Fruit fly (Drosophila melanogaster) Kc167 (cell line): ENCODE results near the gene CG1309.

Source experiments
- Myc ChIP-seq: fragments of >200 bp; optimal IDR thresholded peaks from 2 replicates; lab custom pipeline; 2017; ENCODE audit warnings: missing external identifiers
- Sin3A ChIP-seq: fragments of >200 bp; optimal IDR thresholded peaks from 2 replicates; lab custom pipeline; 2018; ENCODE audit warnings: missing external identifiers
- h ChIP-seq: fragments of >200 bp; optimal IDR thresholded peaks from 3 replicates; lab custom pipeline; 2018; ENCODE audit warnings: missing external identifiers
- insv ChIP-seq: fragments of >200 bp; optimal IDR thresholded peaks from 3 replicates; lab custom pipeline; 2018; ENCODE audit warnings: missing external identifiers
- psq ChIP-seq: fragments of >200 bp; optimal IDR thresholded peaks from 2 replicates; lab custom pipeline; 2017; ENCODE audit warnings: missing external identifiers
- ttk ChIP-seq: sonication (Bioruptor generic); optimal IDR thresholded peaks from 2 replicates; lab custom pipeline; 2017; ENCODE audit warnings: missing external identifiers

Gene CG1309

DNA sequence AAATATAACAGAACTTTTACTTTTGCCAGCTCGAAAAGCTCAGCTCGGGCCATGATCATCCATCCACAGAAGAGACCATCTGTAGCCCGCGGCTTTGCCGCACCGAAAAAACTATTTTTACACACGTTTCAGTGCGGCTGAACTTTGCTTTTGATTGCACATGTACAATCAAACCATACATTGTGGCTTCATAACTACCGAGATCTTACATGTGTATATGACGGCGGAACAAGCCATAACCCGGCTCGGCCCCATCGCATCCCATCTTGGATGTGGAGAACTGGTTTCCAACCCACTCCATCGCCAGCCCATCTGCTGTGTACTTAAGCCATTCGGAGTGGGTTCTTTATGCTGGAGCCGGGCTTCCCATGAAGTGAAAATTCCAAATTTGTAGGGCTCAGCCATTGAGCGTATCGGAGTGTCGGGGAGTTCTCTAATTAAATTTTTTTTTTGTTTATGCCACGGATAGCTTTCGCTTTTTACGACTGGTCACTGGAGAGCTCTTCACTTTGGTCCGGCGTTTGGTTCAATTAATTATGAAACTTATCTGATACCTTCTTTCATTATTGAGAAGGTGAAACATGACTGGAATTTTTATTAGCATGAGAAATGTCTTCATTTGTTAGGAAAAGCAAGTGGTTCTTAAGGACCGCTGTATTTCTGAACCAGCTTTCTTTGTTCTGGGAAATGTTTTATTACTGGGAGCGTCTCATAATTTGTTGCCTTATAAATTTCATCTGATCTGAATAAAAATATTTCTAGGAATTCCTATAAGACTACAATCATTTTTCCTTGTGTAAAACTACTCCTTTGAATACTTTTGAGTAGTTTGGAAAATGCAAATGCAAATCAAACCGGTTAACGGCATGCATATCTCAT, 12.0 kb downstream of the CG1309 start:
- TF ChIP-seq psq (lab: Kevin White, UChicago) = no peak
- no peak for TF ChIP-seq Myc (lab: Kevin White, UChicago)
- no peak for TF ChIP-seq Sin3A (lab: Kevin White, UChicago)

DNA sequence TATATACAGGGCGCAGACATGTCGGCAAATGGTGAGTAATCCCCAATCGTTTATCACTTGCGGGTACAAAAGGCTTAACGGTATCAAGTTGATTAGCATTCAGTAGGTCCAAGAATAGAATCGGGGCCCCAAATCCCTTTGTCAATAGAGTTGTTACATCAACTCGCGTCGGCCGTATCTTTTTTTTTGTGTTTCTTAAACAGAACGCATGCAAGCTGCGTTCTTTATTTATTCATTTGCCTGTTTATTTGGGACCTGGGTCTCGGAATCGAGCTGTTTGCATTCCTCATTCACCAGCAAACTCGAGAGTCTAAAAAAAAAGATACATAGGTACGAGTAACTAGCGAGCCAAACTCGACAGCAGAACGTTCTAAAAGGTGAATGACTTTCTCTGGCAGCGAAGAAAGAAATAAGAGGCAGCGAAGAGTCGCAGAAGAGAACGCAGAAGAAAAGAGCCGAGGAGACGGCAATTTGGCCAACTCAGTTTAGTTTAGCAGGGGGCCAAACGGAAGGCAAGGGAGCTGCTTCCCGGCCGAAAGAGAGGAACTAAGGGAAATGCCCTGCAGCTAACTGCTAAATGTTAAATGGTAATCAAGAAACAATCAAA, 13.0 kb downstream of the CG1309 start:
- no peak for TF ChIP-seq Myc (lab: Kevin White, UChicago)
- TF ChIP-seq ttk = no peak
- TF ChIP-seq insv = no peak
- TF ChIP-seq Sin3A (lab: Kevin White, UChicago) = no peak
- no peak for TF ChIP-seq h (lab: Kevin White, UChicago)
- no peak for TF ChIP-seq psq (lab: Kevin White, UChicago)

DNA sequence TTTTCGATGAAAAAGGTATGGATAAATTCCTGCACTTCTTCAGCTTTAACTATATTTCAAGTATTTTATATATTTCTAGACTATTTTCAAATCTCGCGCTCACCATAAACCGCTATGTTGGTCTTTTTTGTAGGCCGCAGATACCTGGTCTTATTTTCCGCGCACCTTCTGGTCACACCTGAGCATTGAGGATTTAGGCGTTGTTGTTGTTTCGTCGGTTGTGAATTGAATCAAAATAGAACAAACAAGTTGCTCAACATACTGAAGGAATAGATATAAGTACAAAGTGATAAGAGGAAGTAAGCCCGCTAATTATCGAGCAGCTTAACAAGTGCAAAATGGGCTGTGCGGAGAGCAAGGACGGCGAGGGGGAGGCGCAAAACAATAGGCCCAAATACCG, 18.6 kb downstream of the CG1309 start, which contains the start of gene Ctl1:
Gene Ctl1 (plus strand): TSS at position 167 of the 400 bp plus-strand sequence.
- TF ChIP-seq psq (lab: Kevin White, UChicago) (no peak), ttk (no peak), h (lab: Kevin White, UChicago) (no peak)

DNA sequence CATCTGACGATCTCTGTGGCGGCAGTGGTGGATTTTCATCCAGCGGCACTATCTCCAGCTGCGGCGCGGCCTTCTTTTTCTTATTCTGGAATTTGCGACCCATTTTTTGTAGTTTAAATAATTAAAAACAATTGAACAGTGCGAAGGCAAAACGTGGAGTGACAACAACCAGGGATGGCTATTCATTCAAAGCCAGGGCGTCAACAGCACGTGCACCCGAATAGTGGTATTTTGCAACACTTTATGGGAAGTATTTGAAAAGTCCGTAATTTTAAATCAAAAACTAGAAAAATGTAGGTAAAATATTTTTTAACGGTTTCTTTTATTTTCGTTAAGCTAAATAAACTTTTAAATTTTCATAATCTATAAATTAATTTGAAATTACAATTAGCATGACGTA, 23.4 kb downstream of the CG1309 start, which contains the start of gene CG11583:
Gene CG11583 (minus strand): TSS at position 191 of the 400 bp plus-strand sequence.
- no peak for TF ChIP-seq Sin3A (lab: Kevin White, UChicago)
- no peak for TF ChIP-seq h (lab: Kevin White, UChicago)
- TF ChIP-seq Myc (lab: Kevin White, UChicago) = no peak
- TF ChIP-seq insv = no peak
- no peak for TF ChIP-seq psq (lab: Kevin White, UChicago)
- no peak for TF ChIP-seq ttk

DNA sequence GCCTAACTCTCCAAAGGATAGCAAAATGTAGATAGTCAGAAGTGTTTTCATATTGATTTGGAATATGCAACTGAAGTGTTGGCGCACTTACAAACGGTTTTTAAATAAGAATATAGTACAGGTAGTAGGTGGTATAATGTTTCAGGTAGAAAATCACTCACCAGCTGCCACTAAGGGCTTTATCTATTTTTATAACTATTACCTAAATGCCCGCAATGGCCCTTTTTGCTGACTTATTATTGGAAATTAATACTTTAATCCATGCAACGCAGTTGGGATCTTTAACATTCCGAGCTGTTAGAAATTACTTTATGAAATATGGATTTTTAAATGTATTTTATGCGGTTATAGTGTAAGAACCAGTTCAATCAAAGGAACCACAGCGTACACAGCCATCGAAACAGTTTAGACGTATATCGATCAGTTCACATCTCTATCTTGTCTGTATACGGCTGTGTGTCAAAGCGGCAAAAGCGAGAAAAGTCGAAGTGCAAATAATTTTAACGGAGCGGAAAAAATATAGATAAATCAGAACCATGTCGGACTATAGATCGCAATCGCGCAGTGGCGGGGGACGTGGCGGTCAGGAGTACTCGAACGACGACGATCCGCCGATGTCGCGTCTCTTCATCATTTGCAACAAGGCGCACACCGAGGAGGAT, 24.3 kb downstream of the CG1309 start, which contains the start of the genes srw and CG1316:
Gene srw (minus strand): TSS at position 51 of the 662 bp plus-strand sequence.
Gene CG1316 (plus strand): TSS at position 424 of the 662 bp plus-strand sequence.
- TF ChIP-seq Myc (lab: Kevin White, UChicago) (no peak), h (lab: Kevin White, UChicago) (no peak), insv (no peak)

DNA sequence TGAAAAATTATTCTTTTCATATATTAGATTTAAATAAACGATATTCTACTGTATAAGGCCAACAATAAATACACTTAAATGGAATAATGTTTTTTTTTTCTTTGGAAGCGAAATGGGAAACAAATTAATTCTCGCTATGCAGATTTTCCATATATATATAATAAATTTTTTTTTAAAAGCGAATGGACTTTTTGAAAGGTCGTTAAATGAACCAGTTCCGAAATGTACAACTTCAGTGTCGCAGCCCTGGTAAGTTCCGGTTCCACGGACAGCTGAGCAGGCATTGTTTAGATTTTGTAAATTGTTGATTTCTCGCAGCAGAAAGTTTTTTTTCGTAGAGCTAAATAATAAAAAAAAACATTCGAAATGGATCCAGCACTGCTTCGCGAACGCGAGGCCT, 27.6 kb downstream of the CG1309 start, which contains the start of gene TfIIEbeta:
Gene TfIIEbeta (plus strand): TSS at position 255 of the 400 bp plus-strand sequence.
- TF ChIP-seq Myc (lab: Kevin White, UChicago) (no peak), Sin3A (lab: Kevin White, UChicago) (no peak), ttk (no peak), h (lab: Kevin White, UChicago) (no peak), insv (no peak), psq (lab: Kevin White, UChicago) (no peak)

DNA sequence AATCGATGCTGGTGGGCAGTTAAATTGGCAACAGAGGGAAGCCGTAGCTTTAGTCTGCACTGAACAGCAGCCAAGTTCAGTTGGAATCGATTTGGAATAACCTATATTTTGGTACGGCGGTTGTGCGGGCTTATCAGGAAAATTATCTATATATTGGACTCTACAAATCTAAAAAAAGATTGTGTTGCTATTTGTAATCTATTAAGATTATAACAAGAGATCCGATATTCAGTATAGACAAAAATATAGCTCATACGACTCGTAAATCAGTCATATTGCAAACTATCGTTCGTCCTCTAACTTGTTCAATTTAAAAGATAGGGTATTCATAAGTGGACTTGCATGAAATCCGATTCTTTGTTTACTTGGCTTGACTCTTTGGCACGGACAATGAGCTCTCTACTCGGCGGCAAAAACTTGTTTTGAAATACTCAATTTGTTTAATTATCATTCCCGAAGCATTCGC, 29.4 kb downstream of the CG1309 start, which contains the start of gene Hexo1:
Gene Hexo1 (plus strand): TSS at position 51 of the 466 bp plus-strand sequence.
- TF ChIP-seq ttk (no peak), insv (no peak), Sin3A (lab: Kevin White, UChicago) (no peak), Myc (lab: Kevin White, UChicago) (no peak), h (lab: Kevin White, UChicago) (no peak), psq (lab: Kevin White, UChicago) (no peak)

DNA sequence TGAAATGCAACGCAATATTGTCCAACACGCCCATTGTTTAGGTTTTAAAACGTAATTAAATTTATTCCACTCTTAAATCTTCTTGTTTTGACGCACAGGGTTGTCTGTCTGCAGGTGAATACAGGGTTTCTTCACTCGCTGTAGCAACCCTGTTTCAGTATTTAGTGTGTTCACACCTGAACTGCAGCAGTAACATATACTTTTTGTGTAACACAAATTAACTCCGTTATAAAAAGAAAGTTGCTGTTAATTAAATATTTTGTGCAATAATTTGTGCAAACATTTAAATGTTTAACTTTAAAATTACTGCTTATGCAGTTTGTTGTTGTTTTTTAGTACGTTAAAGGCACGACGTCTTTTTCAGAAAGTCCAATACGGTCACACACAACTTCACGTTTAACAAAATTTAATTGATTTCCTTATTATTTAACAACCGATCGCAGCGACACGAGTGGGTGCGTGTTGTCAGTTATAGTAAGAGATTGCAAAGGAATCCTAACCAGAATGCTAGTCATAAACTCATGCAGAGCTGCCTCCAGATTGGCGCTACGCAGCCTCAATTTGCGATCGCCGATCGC, 33.0 kb downstream of the CG1309 start, which contains the start of the genes CG15012 and Fdx2:
Gene CG15012 (minus strand): TSS at position 127 of the 578 bp plus-strand sequence.
Gene Fdx2 (plus strand): TSS at position 363 of the 578 bp plus-strand sequence.
- TF ChIP-seq h (lab: Kevin White, UChicago) (no peak), insv (no peak), psq (lab: Kevin White, UChicago) (no peak), Myc (lab: Kevin White, UChicago) (no peak), ttk (no peak), Sin3A (lab: Kevin White, UChicago) (no peak)

DNA sequence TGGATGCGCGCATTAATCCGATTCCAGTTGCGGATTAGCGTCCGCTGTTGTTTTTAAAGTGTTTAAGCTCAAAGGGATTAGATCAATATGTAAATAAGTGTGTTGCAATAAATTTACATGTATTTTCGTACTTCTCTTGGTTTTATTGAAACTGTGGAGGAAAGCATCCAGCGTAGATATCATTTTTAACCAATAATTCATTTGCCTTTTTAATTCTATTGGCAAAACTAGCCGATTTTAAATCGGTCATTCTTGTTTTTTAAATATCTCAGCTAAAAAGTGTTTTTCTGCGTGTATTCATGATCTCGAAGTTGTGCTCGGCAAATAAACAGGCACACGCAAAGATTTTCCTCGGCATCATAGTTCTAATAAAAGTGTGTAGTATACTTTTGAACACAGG, 34.1 kb downstream of the CG1309 start:
- TF ChIP-seq h (lab: Kevin White, UChicago) (no peak), psq (lab: Kevin White, UChicago) (no peak), Myc (lab: Kevin White, UChicago) (no peak), Sin3A (lab: Kevin White, UChicago) (no peak), ttk (no peak)

DNA sequence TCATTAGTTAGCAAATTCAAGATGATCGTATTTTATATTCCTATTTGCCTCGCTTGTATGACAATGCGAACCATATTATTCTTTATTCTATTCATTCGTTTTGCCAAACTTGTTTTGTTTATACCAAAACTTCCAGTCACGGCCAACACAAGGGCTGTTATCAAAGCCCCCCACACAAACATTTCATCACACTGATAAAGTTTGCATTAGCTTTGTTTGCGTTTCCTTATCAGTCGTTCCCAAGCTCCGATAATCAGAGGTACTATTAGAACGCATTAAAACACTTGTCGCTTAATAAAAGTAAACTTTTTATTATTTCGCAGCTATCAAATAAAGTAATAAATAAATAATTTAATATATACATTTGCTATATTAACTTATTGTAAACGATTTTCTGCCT, 34.5 kb downstream of the CG1309 start:
- TF ChIP-seq Myc (lab: Kevin White, UChicago) = no peak
- TF ChIP-seq psq (lab: Kevin White, UChicago) = no peak
- no peak for TF ChIP-seq ttk
- TF ChIP-seq h (lab: Kevin White, UChicago) = no peak
- no peak for TF ChIP-seq insv
- no peak for TF ChIP-seq Sin3A (lab: Kevin White, UChicago)

DNA sequence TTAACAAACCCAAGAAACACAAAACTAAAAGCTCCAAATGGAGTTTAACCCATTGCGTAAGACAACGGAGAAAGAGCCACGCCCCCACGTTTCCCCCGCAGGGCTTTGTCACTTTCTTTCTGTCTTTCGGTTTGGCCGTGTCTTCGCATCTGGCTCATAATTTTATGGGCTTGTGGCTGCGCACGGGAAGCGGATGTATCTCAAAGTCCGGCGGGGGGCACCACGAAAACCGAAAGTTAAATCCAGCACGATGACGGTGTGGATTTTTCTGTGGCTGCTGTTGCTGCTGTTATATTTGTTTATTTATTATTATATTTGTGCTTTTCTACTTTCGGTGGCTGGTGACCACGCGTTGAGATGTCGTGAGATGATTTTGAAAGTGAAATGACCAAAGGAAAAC, 37.5 kb downstream of the CG1309 start:
- TF ChIP-seq h (lab: Kevin White, UChicago) = no peak
- no peak for TF ChIP-seq Sin3A (lab: Kevin White, UChicago)
- no peak for TF ChIP-seq Myc (lab: Kevin White, UChicago)
- TF ChIP-seq ttk = no peak
- no peak for TF ChIP-seq insv
- no peak for TF ChIP-seq psq (lab: Kevin White, UChicago)
